Fruit fly (Drosophila melanogaster): Measurements from ENCODE around the gene CG7394.

The CG7394 gene

dm6 chr3L:11556637-11557036, 5.2 kb upstream of the CG7394 start (continued):
- TF ChIP-seq vnd (GFP tag; IDR thresholded peaks at IDR 0.05; ENCODE audit: partially characterized antibody) (no peak), Usf (GFP tag; optimal IDR thresholded peaks at IDR 0.05) (no peak), D19B (GFP tag; optimal IDR thresholded peaks at IDR 0.05) (peak; percentile 7), so (GFP tag; IDR thresholded peaks at IDR 0.05) (no peak), wdn (GFP tag; IDR thresholded peaks at IDR 0.05) (no peak), dimm (GFP tag; IDR thresholded peaks at IDR 0.05) (no peak), Elba2 (GFP tag; optimal IDR thresholded peaks at IDR 0.05) (no peak), CG4424 (GFP tag; optimal IDR thresholded peaks at IDR 0.05) (no peak), dati (GFP tag; IDR thresholded peaks at IDR 0.05) (no peak), Bdp1 (GFP tag; optimal IDR thresholded peaks at IDR 0.05) (no peak), Doc2 (GFP tag; IDR thresholded peaks at IDR 0.05) (no peak), tll (GFP tag; optimal IDR thresholded peaks at IDR 0.05) (no peak), CG13775 (GFP tag; optimal IDR thresholded peaks at IDR 0.05) (peak; percentile 46), CG32772 (GFP tag; IDR thresholded peaks at IDR 0.05) (no peak), zf30C (GFP tag; optimal IDR thresholded peaks at IDR 0.05) (no peak), bab2 (GFP tag; optimal IDR thresholded peaks at IDR 0.05) (no peak), pnt (GFP tag; optimal IDR thresholded peaks at IDR 0.05) (no peak), CG31441 (GFP tag; IDR thresholded peaks at IDR 0.05) (peak; percentile 31; the same call in 1 of the 2 replicates), dm (GFP tag; optimal IDR thresholded peaks at IDR 0.05) (no peak), dmrt99B (tag; optimal IDR thresholded peaks at IDR 0.05) (peak; percentile 37), sens-2 (GFP tag; IDR thresholded peaks at IDR 0.05) (no peak), lmd (GFP tag; IDR thresholded peaks at IDR 0.05) (peak; percentile 18; the same call in 1 of the 2 replicates), Mad (GFP tag; optimal IDR thresholded peaks at IDR 0.05) (no peak), CG15011 (GFP tag; optimal IDR thresholded peaks at IDR 0.05) (peak; percentile 41), vvl (GFP tag; IDR thresholded peaks at IDR 0.05) (no peak), gfzf (GFP tag; optimal IDR thresholded peaks at IDR 0.05) (no peak), CG7963 (GFP tag; IDR thresholded peaks at IDR 0.05; ENCODE audit: partially characterized antibody) (no peak), gem (tag; optimal IDR thresholded peaks at IDR 0.05) (peak; percentile 67), eve (GFP tag; optimal IDR thresholded peaks at IDR 0.05) (peak in 1 of 2 experiments; percentile 38), CG14014 (GFP tag; IDR thresholded peaks at IDR 0.05) (0 out of 2 replicates have a peak, but pooled peaks have one; percentile 32), Ets65A (GFP tag) (peak; percentile 12), ham (GFP tag; IDR thresholded peaks at IDR 0.05) (no peak), az2 (GFP tag; optimal IDR thresholded peaks at IDR 0.05) (peak; percentile 29), Hr39 (optimal IDR thresholded peaks at IDR 0.05) (no peak), CG10543 (GFP tag; optimal IDR thresholded peaks at IDR 0.05) (no peak), GATAe (GFP tag; conservative IDR thresholded peaks at IDR 0.05) (no peak), CG2120 (GFP tag; optimal IDR thresholded peaks at IDR 0.05) (peak; percentile 47), pb (GFP tag; optimal IDR thresholded peaks at IDR 0.05) (no peak), CG34422 (GFP tag; IDR thresholded peaks at IDR 0.05) (no peak), BEAF-32 (GFP tag; optimal IDR thresholded peaks at IDR 0.05) (no peak), slbo (GFP tag; IDR thresholded peaks at IDR 0.05) (peak; percentile 53; the same call in 1 of the 2 replicates), unc-4 (GFP tag; IDR thresholded peaks at IDR 0.05; ENCODE audit: partially characterized antibody) (no peak), Meics (GFP tag; optimal IDR thresholded peaks at IDR 0.05) (peak; percentile 66), CG10366 (GFP tag; IDR thresholded peaks at IDR 0.05) (no peak), emc (GFP tag; optimal IDR thresholded peaks at IDR 0.05) (no peak), Drgx (GFP tag; IDR thresholded peaks at IDR 0.05) (no peak), Xbp1 (GFP tag; optimal IDR thresholded peaks at IDR 0.05) (peak; percentile 0), tin (GFP tag; optimal IDR thresholded peaks at IDR 0.05) (no peak), Dll (GFP tag; IDR thresholded peaks at IDR 0.05; ENCODE audit: partially characterized antibody) (no peak), fd102C (GFP tag; optimal IDR thresholded peaks at IDR 0.05) (no peak), PHDP (tag; optimal IDR thresholded peaks at IDR 0.05) (peak; percentile 52), CG33213 (GFP tag; optimal IDR thresholded peaks at IDR 0.05) (no peak), ac (GFP tag; optimal IDR thresholded peaks at IDR 0.05) (no peak)

Measured in whole organism, embryonic.